Worm (Caenorhabditis elegans) whole organism, early embryonic: ENCODE data around the gene Y54G2A.16.

Experiments
- B0310.2 ChIP-seq: sonication (generic microtip); optimal IDR thresholded peaks from 2 replicates; lab custom pipeline; 2016; ENCODE audit warnings: mild to moderate bottlenecking, missing genetic modification characterization, missing compliant biosample characterization
- F13C5.2 ChIP-seq: sonication (generic microtip); optimal IDR thresholded peaks from 2 replicates; lab custom pipeline; 2017; ENCODE audit warnings: mild to moderate bottlenecking, missing genetic modification characterization, inconsistent platforms, missing compliant biosample characterization
- aly-1 ChIP-seq: sonication (generic microtip); optimal IDR thresholded peaks from 2 replicates; lab custom pipeline; 2016; ENCODE audit warnings: missing genetic modification characterization, missing compliant biosample characterization
- ama-1 ChIP-seq: fragments of 150-350 bp; optimal IDR thresholded peaks from 2 replicates; lab custom pipeline; 2014
- ceh-13 ChIP-seq: fragments of 200-800 bp; sonication (Bioruptor generic); optimal IDR thresholded peaks from 2 replicates; lab custom pipeline; 2018; ENCODE audit warnings: mild to moderate bottlenecking, missing genetic modification characterization, missing compliant biosample characterization
- ceh-36 ChIP-seq: sonication (generic microtip); optimal IDR thresholded peaks from 2 replicates; lab custom pipeline; 2016; ENCODE audit warnings: missing genetic modification characterization, inconsistent platforms, missing compliant biosample characterization
- ets-7 ChIP-seq: sonication (generic microtip); optimal IDR thresholded peaks from 2 replicates; lab custom pipeline; 2016; ENCODE audit warnings: missing genotype, missing genetic modification characterization, missing compliant biosample characterization
- flt-1 ChIP-seq: fragments of 200-800 bp; sonication (Bioruptor generic); IDR thresholded peaks from 2 replicates; pipeline ENCODE4 v1.3.6; 2022; ENCODE audit warnings: missing genetic modification characterization, missing compliant biosample characterization
- hmbx-1 ChIP-seq: sonication (generic microtip); optimal IDR thresholded peaks from 2 replicates; lab custom pipeline; 2016; ENCODE audit warnings: mild to moderate bottlenecking, missing genetic modification characterization, missing compliant biosample characterization
- hmg-4 ChIP-seq: fragments of 200-800 bp; sonication (Bioruptor generic); optimal IDR thresholded peaks from 2 replicates; lab custom pipeline; 2018; ENCODE audit warnings: mild to moderate bottlenecking, missing genetic modification characterization, missing compliant biosample characterization
- hnd-1 ChIP-seq: sonication (generic microtip); optimal IDR thresholded peaks from 2 replicates; lab custom pipeline; 2016; ENCODE audit warnings: missing genetic modification characterization, missing compliant biosample characterization
- pes-1 ChIP-seq: fragments of 200-800 bp; sonication (Bioruptor generic); IDR thresholded peaks from 2 replicates; pipeline ENCODE4 v1.3.6; 2022; ENCODE audit warnings: missing genetic modification reagents, missing genetic modification characterization, missing compliant biosample characterization
- scrt-1 ChIP-seq: fragments of 200-800 bp; sonication (Bioruptor generic); IDR thresholded peaks from 2 replicates; pipeline ENCODE4 v1.3.6; 2022; ENCODE audit warnings: missing genetic modification characterization, missing compliant biosample characterization
- sea-1 ChIP-seq: fragments of 200-800 bp; sonication (Bioruptor generic); conservative IDR thresholded peaks from 2 replicates; pipeline ENCODE4 v1.3.6; 2022; ENCODE audit warnings: missing genetic modification characterization, missing compliant biosample characterization
- tbx-11 ChIP-seq: fragments of 200-800 bp; sonication (Bioruptor generic); IDR thresholded peaks from 2 replicates; pipeline ENCODE4 v1.3.6; 2022; ENCODE audit warnings: missing genetic modification characterization, missing compliant biosample characterization
- tbx-37 ChIP-seq: fragments of 200-800 bp; sonication (Bioruptor generic); conservative IDR thresholded peaks from 2 replicates; pipeline ENCODE4 v1.3.6; 2022; ENCODE audit warnings: missing genetic modification reagents, missing genetic modification characterization, missing compliant biosample characterization
- tra-4 ChIP-seq: sonication (generic microtip); optimal IDR thresholded peaks from 2 replicates; lab custom pipeline; 2017; ENCODE audit warnings: missing genetic modification characterization, missing compliant biosample characterization

Gene Y54G2A.16

ce11 chrIV:2823446-2823845, 41.2 kb downstream of the Y54G2A.16 start, which contains the start of gene clec-80:
Gene clec-80, plus strand, starts transcription at chrIV:2823746.
- no peak for TF ChIP-seq pes-1 (GFP tag; lab: Robert Waterston, UW)
- no peak for TF ChIP-seq B0310.2

- TF ChIP-seq ets-7 (tag; lab: Kevin White, UChicago) (no peak), hnd-1 (tag; lab: Kevin White, UChicago) (no peak), tbx-11 (GFP tag; lab: Robert Waterston, UW) (no peak), hmbx-1 (tag; lab: Kevin White, UChicago) (no peak), B0310.2 (no peak), scrt-1 (GFP tag; lab: Robert Waterston, UW) (no peak), pes-1 (GFP tag; lab: Robert Waterston, UW) (no peak), sea-1 (GFP tag; lab: Robert Waterston, UW) (no peak), ama-1 (no peak), flt-1 (GFP tag; lab: Robert Waterston, UW) (no peak), hmg-4 (GFP tag; lab: Kevin White, UChicago) (no peak), ceh-36 (tag; lab: Kevin White, UChicago) (no peak), tbx-37 (no peak), tra-4 (tag; lab: Kevin White, UChicago) (no peak), aly-1 (no peak), F13C5.2 (no peak), ceh-13 (GFP tag; lab: Kevin White, UChicago) (no peak)
These were observed 44.2 kb downstream of the Y54G2A.16 start, which contains the start of gene Y54G2A.37 for ce11 chrIV:2820408-2820807. Gene Y54G2A.37, plus strand, starts transcription at chrIV:2820708.

ce11 chrIV:2819633-2820032, 45.0 kb downstream of the Y54G2A.16 start, which contains the start of gene Y54G2A.13:
Gene Y54G2A.13, minus strand, starts transcription at chrIV:2819733.
- TF ChIP-seq F13C5.2 (no peak), tra-4 (tag; lab: Kevin White, UChicago) (no peak), tbx-37 (no peak), hmg-4 (GFP tag; lab: Kevin White, UChicago) (no peak), ceh-36 (tag; lab: Kevin White, UChicago) (no peak), tbx-11 (GFP tag; lab: Robert Waterston, UW) (no peak), aly-1 (no peak), ceh-13 (GFP tag; lab: Kevin White, UChicago) (no peak), hnd-1 (tag; lab: Kevin White, UChicago) (no peak), hmbx-1 (tag; lab: Kevin White, UChicago) (no peak)

- TF ChIP-seq hmbx-1 (tag; lab: Kevin White, UChicago) (no peak), aly-1 (no peak), ama-1 (no peak), tbx-11 (GFP tag; lab: Robert Waterston, UW) (no peak), B0310.2 (no peak), F13C5.2 (no peak), sea-1 (GFP tag; lab: Robert Waterston, UW) (no peak), hnd-1 (tag; lab: Kevin White, UChicago) (no peak), hmg-4 (GFP tag; lab: Kevin White, UChicago) (no peak), ets-7 (tag; lab: Kevin White, UChicago) (no peak)
These were observed 47.6 kb downstream of the Y54G2A.16 start for ce11 chrIV:2817038-2817437.

- no peak for TF ChIP-seq tbx-37
- no peak for TF ChIP-seq ets-7 (tag; lab: Kevin White, UChicago)
- no peak for TF ChIP-seq ama-1
- no peak for TF ChIP-seq ceh-13 (GFP tag; lab: Kevin White, UChicago)
- TF ChIP-seq scrt-1 (GFP tag; lab: Robert Waterston, UW), result no peak
- TF ChIP-seq aly-1, result no peak
- TF ChIP-seq tra-4 (tag; lab: Kevin White, UChicago), result no peak
- no peak for TF ChIP-seq hnd-1 (tag; lab: Kevin White, UChicago)
- TF ChIP-seq B0310.2, result no peak
- no peak for TF ChIP-seq F13C5.2
- no peak for TF ChIP-seq pes-1 (GFP tag; lab: Robert Waterston, UW)
- TF ChIP-seq sea-1 (GFP tag; lab: Robert Waterston, UW), result no peak
- no peak for TF ChIP-seq hmg-4 (GFP tag; lab: Kevin White, UChicago)
- TF ChIP-seq flt-1 (GFP tag; lab: Robert Waterston, UW), result no peak
- no peak for TF ChIP-seq hmbx-1 (tag; lab: Kevin White, UChicago)
These were observed 55.4 kb downstream of the Y54G2A.16 start, which contains the start of gene Y54G2A.76 for ce11 chrIV:2809208-2809607. Gene Y54G2A.76, plus strand, starts transcription at chrIV:2809410.

- TF ChIP-seq scrt-1 (GFP tag; lab: Robert Waterston, UW) (peak; percentile 42; the same call in 1 of the 2 replicates), flt-1 (GFP tag; lab: Robert Waterston, UW) (0 out of 2 replicates have a peak, but pooled peaks have one; percentile 27), B0310.2 (no peak), pes-1 (GFP tag; lab: Robert Waterston, UW) (0 out of 2 replicates have a peak, but pooled peaks have one; percentile 22)
These were observed 56.5 kb downstream of the Y54G2A.16 start for ce11 chrIV:2808154-2808553.
